Worm (Caenorhabditis elegans): Measurements from ENCODE around the gene D1022.3.
"Not testable (repeated sequence)": the region's sequence is repeated elsewhere in the genome, so short reads cannot be mapped to it uniquely, and the experiment has no call there.

D1022.3 gene

DNA sequence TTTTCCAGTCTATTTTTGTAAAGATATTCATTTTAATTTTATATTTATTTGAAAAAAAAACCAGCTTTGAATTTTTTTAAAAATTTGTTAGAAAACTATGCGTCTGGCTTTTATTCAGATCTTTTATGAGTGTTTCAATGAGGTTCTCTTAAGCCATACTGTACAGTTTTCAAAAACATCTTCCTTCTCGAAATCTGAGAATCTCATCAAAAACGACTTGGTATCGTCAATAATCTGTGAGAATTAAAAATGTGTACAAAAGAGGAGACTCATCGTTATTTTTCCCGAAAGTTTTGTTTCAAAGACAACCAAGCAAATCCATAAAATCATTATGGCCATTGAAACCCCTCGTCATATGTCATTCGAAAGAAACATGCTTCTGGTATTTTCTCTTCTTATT, 3.1 kb upstream of the D1022.3 start, which contains the start of gene D1022.2:
Gene D1022.2 (plus strand): TSS at position 301 of the 400 bp plus-strand sequence.
- TF ChIP-seq pqm-1 (tag; optimal IDR thresholded peaks at IDR 0.05) (no peak), hmg-11 (tag; optimal IDR thresholded peaks at IDR 0.05) (no peak), nhr-77 (tag; optimal IDR thresholded peaks at IDR 0.05) (no peak), nfya-1 (tag; optimal IDR thresholded peaks at IDR 0.05; ENCODE audit: insufficient read depth) (no peak), unc-62 (GFP tag; optimal IDR thresholded peaks at IDR 0.05) (no peak), skn-1 (tag; optimal IDR thresholded peaks at IDR 0.05) (no peak), egl-5 (tag; optimal IDR thresholded peaks at IDR 0.05) (no peak), egl-27 (tag; optimal IDR thresholded peaks at IDR 0.05) (no peak)

DNA sequence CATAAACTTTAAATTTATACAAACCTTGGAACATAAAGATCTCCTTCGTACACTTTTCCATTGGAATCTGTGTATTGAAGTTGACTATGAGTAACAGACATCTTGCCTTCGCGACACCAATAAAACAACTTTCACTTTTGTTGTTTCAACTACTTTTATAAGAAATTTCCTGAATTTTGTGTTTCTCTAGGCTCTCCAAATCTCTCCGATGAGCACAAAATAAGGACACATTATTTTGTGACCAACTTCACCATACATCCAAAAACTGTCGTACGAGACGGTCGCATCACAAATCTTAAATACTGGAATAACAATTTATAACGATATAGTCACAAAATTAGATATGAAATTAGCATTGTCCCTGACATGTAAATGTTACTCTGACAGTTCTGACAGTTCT, 2.6 kb upstream of the D1022.3 start, which contains the start of gene D1022.5:
Gene D1022.5 (minus strand): TSS at position 101 of the 400 bp plus-strand sequence.
- TF ChIP-seq nhr-23 (tag; optimal IDR thresholded peaks at IDR 0.05) = no peak
- no peak for TF ChIP-seq fkh-10 (GFP tag; optimal IDR thresholded peaks at IDR 0.05)
- no peak for TF ChIP-seq elt-1 (tag; optimal IDR thresholded peaks at IDR 0.05)
- TF ChIP-seq nhr-12 (tag; optimal IDR thresholded peaks at IDR 0.05) = no peak
- TF ChIP-seq egl-27 (tag; optimal IDR thresholded peaks at IDR 0.05) = no peak
- no peak for TF ChIP-seq mml-1 (tag; optimal IDR thresholded peaks at IDR 0.05)
- TF ChIP-seq ztf-11 (tag; optimal IDR thresholded peaks at IDR 0.05) = no peak
- no peak for TF ChIP-seq pha-4 (tag; optimal IDR thresholded peaks at IDR 0.05)
- TF ChIP-seq nhr-76 (tag; optimal IDR thresholded peaks at IDR 0.05) = no peak
- no peak for TF ChIP-seq ZK546.5 (tag; optimal IDR thresholded peaks at IDR 0.05)
- no peak for TF ChIP-seq fos-1 (tag; optimal IDR thresholded peaks at IDR 0.05)
- no peak for TF ChIP-seq hmg-11 (tag; optimal IDR thresholded peaks at IDR 0.05)
- TF ChIP-seq ceh-28 (tag; optimal IDR thresholded peaks at IDR 0.05) = no peak
- no peak for TF ChIP-seq snpc-4 (tag; optimal IDR thresholded peaks at IDR 0.05)
- TF ChIP-seq lsy-12 (tag; optimal IDR thresholded peaks at IDR 0.05) = no peak
- no peak for TF ChIP-seq lin-39 (tag; optimal IDR thresholded peaks at IDR 0.05)
- TF ChIP-seq mdl-1 (tag; optimal IDR thresholded peaks at IDR 0.05) = no peak
- no peak for TF ChIP-seq jun-1 (tag; optimal IDR thresholded peaks at IDR 0.05)
- no peak for TF ChIP-seq zag-1 (tag; optimal IDR thresholded peaks at IDR 0.05)

DNA sequence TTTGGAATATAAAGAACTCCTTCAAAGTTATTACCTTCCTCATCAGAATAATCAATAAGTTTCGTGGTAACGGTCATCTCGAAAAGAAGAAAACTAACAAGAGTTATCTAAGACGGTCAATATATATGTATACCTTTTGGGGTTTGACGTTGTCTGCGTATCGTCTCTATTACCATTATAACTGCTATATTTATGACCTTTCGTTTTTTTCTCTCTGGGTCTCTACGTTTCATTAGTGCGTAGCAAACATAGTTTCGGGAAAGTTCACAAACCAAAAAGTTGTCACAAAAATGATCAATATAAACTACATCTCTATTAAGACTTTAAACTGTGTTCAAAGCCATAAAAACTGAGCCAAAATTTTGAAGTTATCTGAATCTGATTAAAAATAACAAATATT, 1.1 kb upstream of the D1022.3 start, which contains the start of gene D1022.4:
Gene D1022.4 (minus strand): TSS at position 83 of the 400 bp plus-strand sequence.
- TF ChIP-seq pha-4 (tag; optimal IDR thresholded peaks at IDR 0.05) (peak; percentile 70), pqm-1 (tag; optimal IDR thresholded peaks at IDR 0.05) (peak; percentile 4), elt-3 (tag; optimal IDR thresholded peaks at IDR 0.05) (no peak), lsy-12 (tag; optimal IDR thresholded peaks at IDR 0.05) (no peak), nfya-1 (tag; optimal IDR thresholded peaks at IDR 0.05; ENCODE audit: insufficient read depth) (no peak), nhr-77 (tag; optimal IDR thresholded peaks at IDR 0.05) (no peak), ztf-11 (tag; optimal IDR thresholded peaks at IDR 0.05) (no peak), mml-1 (tag; optimal IDR thresholded peaks at IDR 0.05) (no peak), elt-2 (tag; optimal IDR thresholded peaks at IDR 0.05) (peak; percentile 42), eor-1 (tag; optimal IDR thresholded peaks at IDR 0.05) (no peak), egl-27 (tag; optimal IDR thresholded peaks at IDR 0.05) (no peak), fkh-10 (GFP tag; optimal IDR thresholded peaks at IDR 0.05) (no peak), fos-1 (tag; optimal IDR thresholded peaks at IDR 0.05) (no peak), ceh-16 (tag; optimal IDR thresholded peaks at IDR 0.05) (no peak), ceh-28 (tag; optimal IDR thresholded peaks at IDR 0.05) (peak; percentile 22), nhr-28 (tag; optimal IDR thresholded peaks at IDR 0.05) (no peak), unc-39 (tag; optimal IDR thresholded peaks at IDR 0.05) (no peak), ceh-9 (tag; optimal IDR thresholded peaks at IDR 0.05) (no peak), nhr-23 (tag; optimal IDR thresholded peaks at IDR 0.05) (peak; percentile 13)

DNA sequence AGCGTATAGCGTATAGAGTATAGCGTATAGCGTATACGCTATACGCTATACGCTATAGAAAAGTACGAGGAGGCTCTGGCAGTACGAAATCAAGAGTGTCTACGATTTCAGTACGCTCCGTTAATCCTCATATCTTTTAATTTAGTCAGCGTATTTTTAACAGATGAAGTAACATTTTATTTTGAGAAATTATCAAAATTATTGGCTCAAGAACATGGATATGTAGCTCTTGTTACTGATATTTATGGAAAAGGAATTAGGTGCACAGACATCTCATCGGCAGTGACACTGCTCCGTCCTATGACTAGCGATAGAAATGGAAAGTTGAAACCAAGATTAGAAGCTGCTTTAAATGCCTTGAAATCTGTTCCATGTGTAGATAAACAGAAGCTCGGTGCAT, 21.1 kb downstream of the D1022.3 start, which contains the start of gene K02A2.1:
Gene K02A2.1 (plus strand): TSS at position 301 of the 400 bp plus-strand sequence.
- TF ChIP-seq sea-2 (GFP tag; optimal IDR thresholded peaks at IDR 0.05); eor-1 (tag; optimal IDR thresholded peaks at IDR 0.05); ama-1 (optimal IDR thresholded peaks at IDR 0.05): not testable (repeated sequence)

DNA sequence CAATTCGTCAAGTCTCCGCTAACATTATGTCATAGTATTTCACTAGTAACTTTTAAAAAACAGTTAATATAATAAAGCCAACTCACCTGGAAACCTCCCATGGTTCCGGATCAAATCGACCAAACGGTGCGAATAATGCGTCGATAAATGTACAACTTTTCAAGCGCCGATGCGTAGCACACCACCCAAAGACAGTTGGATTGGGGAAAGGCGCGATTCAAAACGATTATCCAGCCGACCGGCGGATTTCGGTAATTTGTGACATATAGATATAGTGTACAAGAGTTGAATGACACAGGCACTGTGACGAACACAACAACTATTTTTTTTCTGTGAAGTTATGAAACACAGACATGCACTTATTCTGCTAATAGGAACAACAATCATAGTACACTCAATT, 21.9 kb downstream of the D1022.3 start, which contains the start of gene kcc-3:
Gene kcc-3 (minus strand): TSS at position 101 of the 400 bp plus-strand sequence.
- TF ChIP-seq mml-1 (tag; optimal IDR thresholded peaks at IDR 0.05) (no peak), egl-27 (tag; optimal IDR thresholded peaks at IDR 0.05) (no peak), nfya-1 (tag; optimal IDR thresholded peaks at IDR 0.05; ENCODE audit: insufficient read depth) (no peak), lin-39 (tag; optimal IDR thresholded peaks at IDR 0.05) (no peak), lin-15B (tag; optimal IDR thresholded peaks at IDR 0.05) (no peak), ceh-28 (tag; optimal IDR thresholded peaks at IDR 0.05) (no peak), fos-1 (tag; optimal IDR thresholded peaks at IDR 0.05) (no peak), nhr-11 (tag; optimal IDR thresholded peaks at IDR 0.05) (no peak), nhr-43 (tag; optimal IDR thresholded peaks at IDR 0.05; ENCODE audit: poor library complexity, severe bottlenecking) (no peak), nhr-77 (tag; optimal IDR thresholded peaks at IDR 0.05) (no peak)
